Worm (Caenorhabditis elegans): ENCODE measurements around the gene pqn-48.

ce11 chrII:4040066-4040465, 1.4 kb downstream of the pqn-48 start:
- TF ChIP-seq ceh-83 (GFP tag; optimal IDR thresholded peaks at IDR 0.05) (no peak), snpc-4 (tag; optimal IDR thresholded peaks at IDR 0.05) (no peak)
